Fruit fly (Drosophila melanogaster) whole organism, embryonic: Measurements from ENCODE around the gene AP-2alpha.

Experiments used
- Ada2b ChIP-seq: fragments of 200-800 bp; sonication (Bioruptor generic); IDR thresholded peaks from 2 replicates; pipeline ENCODE4 v1.3.6; 2022; ENCODE audit warnings: missing biosample characterization, missing genetic modification characterization
- Adf1 ChIP-seq: fragments of 200-800 bp; sonication (Bioruptor generic); IDR thresholded peaks from 2 replicates; pipeline ENCODE4 v1.3.6; 2022; ENCODE audit warnings: missing biosample characterization, missing genetic modification characterization
- Antp ChIP-seq: fragments of 200-800 bp; sonication (Bioruptor generic); optimal IDR thresholded peaks from 3 replicates; lab custom pipeline; 2016; ENCODE audit warnings: missing biosample characterization, missing genetic modification characterization
- CG10209 ChIP-seq: fragments of 200-800 bp; sonication (Bioruptor generic); optimal IDR thresholded peaks from 3 replicates; lab custom pipeline; 2017; ENCODE audit warnings: missing biosample characterization, mild to moderate bottlenecking, missing genetic modification characterization, missing genetic modification reagents
- CG10565 ChIP-seq: fragments of 200-800 bp; sonication (Bioruptor generic); optimal IDR thresholded peaks from 3 replicates; lab custom pipeline; 2016; ENCODE audit warnings: missing biosample characterization, mild to moderate bottlenecking, missing genetic modification characterization
- CG10979 ChIP-seq: fragments of 200-800 bp; sonication (Bioruptor generic); optimal IDR thresholded peaks from 2 replicates; lab custom pipeline; 2018; ENCODE audit warnings: missing biosample characterization, mild to moderate bottlenecking, missing genetic modification characterization, moderate library complexity
- CG12391 ChIP-seq: fragments of 200-800 bp; sonication (Bioruptor generic); optimal IDR thresholded peaks from 3 replicates; lab custom pipeline; 2018; ENCODE audit warnings: missing biosample characterization, mild to moderate bottlenecking, missing genetic modification characterization, moderate library complexity
- CG1529 ChIP-seq: fragments of 200-800 bp; sonication (Bioruptor generic); optimal IDR thresholded peaks from 3 replicates; lab custom pipeline; 2018; ENCODE audit warnings: missing biosample characterization, missing genetic modification characterization
- CG31224 ChIP-seq: fragments of 200-800 bp; sonication (Bioruptor generic); IDR thresholded peaks from 2 replicates; pipeline ENCODE4 v1.3.6; 2022; ENCODE audit warnings: missing biosample characterization, missing genetic modification characterization
- CG31388 ChIP-seq: fragments of 200-800 bp; sonication (Bioruptor generic); optimal IDR thresholded peaks from 2 replicates; lab custom pipeline; 2016; ENCODE audit warnings: missing biosample characterization, missing genetic modification characterization
- CG3407 ChIP-seq: fragments of 200-800 bp; sonication (Bioruptor generic); optimal IDR thresholded peaks from 2 replicates; lab custom pipeline; 2018; ENCODE audit warnings: missing biosample characterization, mild to moderate bottlenecking, missing genetic modification characterization
- CG3847 ChIP-seq: fragments of 200-800 bp; sonication (Bioruptor generic); IDR thresholded peaks from 2 replicates; pipeline ENCODE4 v1.3.6; 2022; ENCODE audit warnings: missing biosample characterization, missing genetic modification characterization
- CG5953 ChIP-seq: fragments of 200-800 bp; sonication (Bioruptor generic); IDR thresholded peaks from 2 replicates; pipeline ENCODE4 v1.3.6; 2022; ENCODE audit warnings: missing biosample characterization, missing genetic modification characterization
- CG8281 ChIP-seq: fragments of 200-800 bp; sonication (Bioruptor generic); optimal IDR thresholded peaks from 2 replicates; lab custom pipeline; 2018; ENCODE audit warnings: missing biosample characterization, mild to moderate bottlenecking, missing genetic modification characterization, moderate library complexity
- CG9797 ChIP-seq: fragments of 200-800 bp; sonication (Bioruptor generic); optimal IDR thresholded peaks from 3 replicates; lab custom pipeline; 2018; ENCODE audit warnings: missing biosample characterization, mild to moderate bottlenecking, missing genetic modification characterization
- CG9932 ChIP-seq: fragments of 200-800 bp; sonication (Bioruptor generic); IDR thresholded peaks from 2 replicates; pipeline ENCODE4 v1.3.6; 2022; ENCODE audit warnings: missing biosample characterization, missing genetic modification characterization
- Camta ChIP-seq: fragments of 200-800 bp; sonication (Bioruptor generic); optimal IDR thresholded peaks from 2 replicates; lab custom pipeline; 2016; ENCODE audit warnings: missing biosample characterization, missing genetic modification characterization
- D ChIP-seq, 2 experiments: fragments of 200-800 bp in 1 of 2; fragments of >200 bp in 1 of 2; sonication (Bioruptor generic) in 1 of 2; optimal IDR thresholded peaks; 2 replicates in 1 of 2; 3 replicates in 1 of 2; lab custom pipeline; 2017; ENCODE audit warnings: mild to moderate bottlenecking in 1 of 2, missing biosample characterization in 1 of 2, missing genetic modification characterization in 1 of 2, missing genetic modification reagents in 1 of 2
- Dref ChIP-seq: fragments of 200-800 bp; sonication (Bioruptor generic); IDR thresholded peaks from 2 replicates; pipeline ENCODE4 v1.3.6; 2022; ENCODE audit warnings: missing biosample characterization, missing genetic modification characterization
- Drgx ChIP-seq: fragments of 200-800 bp; sonication (Bioruptor generic); IDR thresholded peaks from 2 replicates; pipeline ENCODE4 v1.3.6; 2022; ENCODE audit warnings: missing biosample characterization, missing genetic modification characterization
- Elba2 ChIP-seq: fragments of 200-800 bp; sonication (Bioruptor generic); optimal IDR thresholded peaks from 3 replicates; lab custom pipeline; 2016; ENCODE audit warnings: missing biosample characterization, missing genetic modification characterization
- Fer3 ChIP-seq: fragments of 200-800 bp; sonication (Bioruptor generic); optimal IDR thresholded peaks from 2 replicates; lab custom pipeline; 2018; ENCODE audit warnings: missing biosample characterization, mild to moderate bottlenecking, missing genetic modification characterization, moderate library complexity
- Gsc ChIP-seq: fragments of 200-800 bp; sonication (Bioruptor generic); IDR thresholded peaks from 2 replicates; pipeline ENCODE4 v1.3.6; 2022; ENCODE audit warnings: missing biosample characterization, missing genetic modification characterization
- HHEX ChIP-seq: fragments of 200-800 bp; sonication (Bioruptor generic); optimal IDR thresholded peaks from 3 replicates; lab custom pipeline; 2017; ENCODE audit warnings: missing biosample characterization, mild to moderate bottlenecking, missing genetic modification characterization, missing genetic modification reagents
- Jarid2 ChIP-seq: fragments of 200-800 bp; sonication (Bioruptor generic); optimal IDR thresholded peaks from 3 replicates; lab custom pipeline; 2017; ENCODE audit warnings: mild to moderate bottlenecking, missing biosample characterization, missing genetic modification reagents, missing genetic modification characterization
- MESR4 ChIP-seq: fragments of 200-800 bp; sonication (Bioruptor generic); optimal IDR thresholded peaks from 2 replicates; lab custom pipeline; 2018; ENCODE audit warnings: missing biosample characterization, mild to moderate bottlenecking, missing genetic modification characterization, moderate library complexity
- Neu2 ChIP-seq: fragments of 200-800 bp; sonication (Bioruptor generic); optimal IDR thresholded peaks from 3 replicates; lab custom pipeline; 2016; ENCODE audit warnings: missing biosample characterization, missing genetic modification characterization, borderline replicate concordance
- Nf-YC ChIP-seq: fragments of 200-800 bp; optimal IDR thresholded peaks from 3 replicates; lab custom pipeline; 2019; ENCODE audit warnings: missing biosample characterization, mild to moderate bottlenecking, missing genetic modification characterization, moderate library complexity
- NfI ChIP-seq: fragments of 200-800 bp; sonication (Bioruptor generic); optimal IDR thresholded peaks from 3 replicates; lab custom pipeline; 2018; ENCODE audit warnings: missing biosample characterization, mild to moderate bottlenecking, missing genetic modification characterization, moderate library complexity
- Sox100B ChIP-seq: fragments of 200-800 bp; sonication (Bioruptor generic); optimal IDR thresholded peaks from 3 replicates; lab custom pipeline; 2018; ENCODE audit warnings: missing biosample characterization, mild to moderate bottlenecking, missing genetic modification characterization
- Sox102F ChIP-seq: fragments of 200-800 bp; sonication (Bioruptor generic); optimal IDR thresholded peaks from 2 replicates; lab custom pipeline; 2018; ENCODE audit warnings: missing biosample characterization, mild to moderate bottlenecking, missing genetic modification characterization, moderate library complexity
- Usf ChIP-seq: fragments of 200-800 bp; sonication (Bioruptor generic); optimal IDR thresholded peaks from 2 replicates; lab custom pipeline; 2017; ENCODE audit warnings: missing genotype, missing biosample characterization, missing genetic modification characterization
- Vsx1 ChIP-seq: fragments of 200-800 bp; sonication (Bioruptor generic); optimal IDR thresholded peaks from 2 replicates; lab custom pipeline; 2017; ENCODE audit warnings: missing biosample characterization, mild to moderate bottlenecking, missing genetic modification characterization, missing genetic modification reagents
- Xbp1 ChIP-seq: fragments of 200-800 bp; sonication (Bioruptor generic); optimal IDR thresholded peaks from 3 replicates; lab custom pipeline; 2016; ENCODE audit warnings: missing biosample characterization, mild to moderate bottlenecking, missing genetic modification characterization
- ap ChIP-seq: fragments of 200-800 bp; sonication (Bioruptor generic); IDR thresholded peaks from 2 replicates; pipeline ENCODE4 v1.3.6; 2022; ENCODE audit warnings: missing biosample characterization, missing genetic modification characterization
- bigmax ChIP-seq: fragments of 200-800 bp; sonication (Bioruptor generic); optimal IDR thresholded peaks from 2 replicates; lab custom pipeline; 2018; ENCODE audit warnings: missing biosample characterization, mild to moderate bottlenecking, missing genetic modification characterization
- chn ChIP-seq: fragments of 200-800 bp; sonication (Bioruptor generic); optimal IDR thresholded peaks from 2 replicates; lab custom pipeline; 2016; ENCODE audit warnings: missing biosample characterization, missing genetic modification characterization
- dysf ChIP-seq: fragments of 200-800 bp; sonication (Bioruptor generic); IDR thresholded peaks from 3 replicates; pipeline ENCODE4 v1.3.6; 2022; ENCODE audit warnings: missing biosample characterization, missing genetic modification characterization
- fd96Cb ChIP-seq: fragments of 200-800 bp; sonication (Bioruptor generic); optimal IDR thresholded peaks from 2 replicates; lab custom pipeline; 2018; ENCODE audit warnings: missing biosample characterization, mild to moderate bottlenecking, missing genetic modification characterization, moderate library complexity
- jigr1 ChIP-seq: fragments of 200-800 bp; sonication (Bioruptor generic); IDR thresholded peaks from 3 replicates; pipeline ENCODE4 v1.3.6; 2022; ENCODE audit warnings: missing biosample characterization, missing genetic modification characterization
- jing ChIP-seq: fragments of 200-800 bp; sonication (Bioruptor generic); optimal IDR thresholded peaks from 2 replicates; lab custom pipeline; 2018; ENCODE audit warnings: missing biosample characterization, mild to moderate bottlenecking, missing genetic modification characterization
- lov ChIP-seq, 2 experiments: fragments of 200-800 bp in 1 of 2; fragments of >200 bp in 1 of 2; sonication (Bioruptor generic) in 1 of 2; IDR thresholded peaks in 1 of 2; optimal IDR thresholded peaks in 1 of 2; 2 replicates in 1 of 2; 3 replicates in 1 of 2; pipeline versions ENCODE4 v1.3.6 to Lab custom; 2017 to 2022; ENCODE audit warnings: missing biosample characterization in 1 of 2, missing genetic modification characterization in 1 of 2
- onecut ChIP-seq: fragments of 200-800 bp; sonication (Bioruptor generic); IDR thresholded peaks from 2 replicates; pipeline ENCODE4 v1.3.6; 2022; ENCODE audit warnings: missing biosample characterization, missing genetic modification characterization
- phol ChIP-seq: fragments of 200-800 bp; sonication (Bioruptor generic); optimal IDR thresholded peaks from 3 replicates; lab custom pipeline; 2018; ENCODE audit warnings: missing biosample characterization, mild to moderate bottlenecking, missing genetic modification characterization, moderate library complexity
- pum ChIP-seq: fragments of 200-800 bp; sonication (Bioruptor generic); optimal IDR thresholded peaks from 2 replicates; lab custom pipeline; 2016; ENCODE audit warnings: missing biosample characterization, missing genetic modification characterization
- ranshi ChIP-seq: fragments of 200-800 bp; sonication (Bioruptor generic); IDR thresholded peaks from 2 replicates; pipeline ENCODE4 v1.3.6; 2022; ENCODE audit warnings: missing biosample characterization, missing genetic modification characterization
- sens-2 ChIP-seq: fragments of 200-800 bp; sonication (Bioruptor generic); IDR thresholded peaks from 2 replicates; pipeline ENCODE4 v1.3.6; 2022; ENCODE audit warnings: missing biosample characterization, missing genetic modification characterization
- seq ChIP-seq: fragments of 200-800 bp; sonication (Bioruptor generic); IDR thresholded peaks from 2 replicates; pipeline ENCODE4 v1.3.6; 2022; ENCODE audit warnings: missing biosample characterization, missing genetic modification characterization
- zen2 ChIP-seq: fragments of 200-800 bp; sonication (Bioruptor generic); IDR thresholded peaks from 3 replicates; pipeline ENCODE4 v1.3.6; 2022; ENCODE audit warnings: missing biosample characterization, missing genetic modification characterization; ENCODE audit not compliant: partially characterized antibody

AP-2alpha gene

dm6 chr2L:435311-435806 is 20.8 kb upstream of the AP-2alpha start (continued):
- TF ChIP-seq Fer3 (tag; lab: Kevin White, UChicago) (no peak), Elba2 (GFP tag; lab: Kevin White, UChicago) (no peak), Jarid2 (no peak), Nf-YC (no peak), Drgx (GFP tag; lab: Robert Waterston, UW) (peak; percentile 88), Sox102F (GFP tag; lab: Kevin White, UChicago) (peak; percentile 59), Xbp1 (peak; percentile 8), jigr1 (no peak), zen2 (GFP tag; lab: Robert Waterston, UW) (no peak), pum (GFP tag; lab: Kevin White, UChicago) (no peak), chn (GFP tag; lab: Kevin White, UChicago) (no peak), CG3847 (GFP tag; lab: Robert Waterston, UW) (no peak), NfI (GFP tag; lab: Kevin White, UChicago) (no peak), CG10979 (peak; percentile 21), Dref (GFP tag; lab: Robert Waterston, UW) (no peak), lov (optimal IDR thresholded peaks at IDR 0.05; lab: Kevin White, UChicago) (no peak), lov (GFP tag; IDR thresholded peaks at IDR 0.05; lab: Robert Waterston, UW) (0 out of 3 replicates have a peak, but pooled peaks have one; percentile 17), CG31388 (GFP tag; lab: Kevin White, UChicago) (no peak), dysf (GFP tag; lab: Robert Waterston, UW) (peak; percentile 35; the same call in 1 of the 3 replicates), D (optimal IDR thresholded peaks at IDR 0.05; lab: Kevin White, UChicago) (no peak), D (GFP tag; optimal IDR thresholded peaks at IDR 0.05; lab: Kevin White, UChicago) (no peak), phol (tag; lab: Kevin White, UChicago) (peak; percentile 24), CG1529 (no peak), HHEX (GFP tag; lab: Kevin White, UChicago) (no peak), CG31224 (GFP tag; lab: Robert Waterston, UW) (no peak), CG9932 (GFP tag; lab: Robert Waterston, UW) (no peak), CG12391 (peak; percentile 44), CG10209 (GFP tag; lab: Kevin White, UChicago) (peak; percentile 17), CG10565 (GFP tag; lab: Kevin White, UChicago) (no peak), MESR4 (no peak), ranshi (no peak), CG5953 (GFP tag; lab: Robert Waterston, UW) (0 out of 2 replicates have a peak, but pooled peaks have one; percentile 10), sens-2 (GFP tag; lab: Robert Waterston, UW) (no peak), CG3407 (GFP tag; lab: Kevin White, UChicago) (no peak), Neu2 (GFP tag; lab: Kevin White, UChicago) (no peak), CG8281 (tag; lab: Kevin White, UChicago) (no peak), ap (0 out of 2 replicates have a peak, but pooled peaks have one; percentile 36), Vsx1 (GFP tag; lab: Kevin White, UChicago) (no peak), Antp (GFP tag; lab: Kevin White, UChicago) (no peak), Adf1 (GFP tag; lab: Robert Waterston, UW) (no peak), Camta (GFP tag; lab: Kevin White, UChicago) (no peak), Sox100B (GFP tag; lab: Kevin White, UChicago) (peak; percentile 4), jing (no peak), seq (GFP tag; lab: Robert Waterston, UW) (0 out of 2 replicates have a peak, but pooled peaks have one; percentile 12), Usf (GFP tag; lab: Kevin White, UChicago) (no peak), bigmax (GFP tag; lab: Kevin White, UChicago) (no peak), onecut (GFP tag; lab: Robert Waterston, UW) (peak; percentile 51), CG9797 (GFP tag; lab: Kevin White, UChicago) (no peak), Gsc (GFP tag; lab: Robert Waterston, UW) (no peak), Ada2b (GFP tag; lab: Robert Waterston, UW) (0 out of 2 replicates have a peak, but pooled peaks have one; percentile 8), fd96Cb (tag; lab: Kevin White, UChicago) (no peak)
